Fruit fly (Drosophila melanogaster) whole organism, embryonic: ENCODE measurements around the gene CG3625.

Experiments
- Antp ChIP-seq: fragments of 200-800 bp; sonication (Bioruptor generic); optimal IDR thresholded peaks from 3 replicates; lab custom pipeline; 2016; ENCODE audit warnings: missing biosample characterization, missing genetic modification characterization
- Asciz ChIP-seq: fragments of 200-800 bp; sonication (Bioruptor generic); optimal IDR thresholded peaks from 2 replicates; lab custom pipeline; 2017; ENCODE audit warnings: missing biosample characterization, mild to moderate bottlenecking, missing genetic modification characterization, missing genetic modification reagents
- Atf3 ChIP-seq: fragments of 200-800 bp; sonication (Bioruptor generic); optimal IDR thresholded peaks from 3 replicates; lab custom pipeline; 2016; ENCODE audit warnings: missing biosample characterization, missing genetic modification characterization
- B-H1 ChIP-seq: fragments of 200-800 bp; sonication (Bioruptor generic); IDR thresholded peaks from 3 replicates; pipeline ENCODE4 v1.3.6; 2022; ENCODE audit warnings: missing biosample characterization, missing genetic modification characterization
- CG10209 ChIP-seq: fragments of 200-800 bp; sonication (Bioruptor generic); optimal IDR thresholded peaks from 3 replicates; lab custom pipeline; 2017; ENCODE audit warnings: missing biosample characterization, mild to moderate bottlenecking, missing genetic modification characterization, missing genetic modification reagents
- CG1024 ChIP-seq: fragments of 200-800 bp; sonication (Bioruptor generic); IDR thresholded peaks from 2 replicates; pipeline ENCODE4 v1.3.6; 2022; ENCODE audit warnings: missing biosample characterization, missing genetic modification characterization
- CG10321 ChIP-seq: fragments of 200-800 bp; sonication (Bioruptor generic); IDR thresholded peaks from 2 replicates; pipeline ENCODE4 v1.3.6; 2022; ENCODE audit warnings: missing biosample characterization, missing genetic modification characterization
- CG11093 ChIP-seq: fragments of 200-800 bp; sonication (Bioruptor generic); IDR thresholded peaks from 3 replicates; pipeline ENCODE4 v1.3.6; 2022; ENCODE audit warnings: missing biosample characterization, missing genetic modification characterization
- CG12299 ChIP-seq: fragments of 200-800 bp; sonication (Bioruptor generic); optimal IDR thresholded peaks from 2 replicates; lab custom pipeline; 2018; ENCODE audit warnings: missing biosample characterization, mild to moderate bottlenecking, missing genetic modification characterization
- CG1602 ChIP-seq: fragments of 200-800 bp; sonication (Bioruptor generic); optimal IDR thresholded peaks from 3 replicates; lab custom pipeline; 2016; ENCODE audit warnings: missing biosample characterization, missing genetic modification characterization
- CG17328 ChIP-seq: fragments of 200-800 bp; sonication (Bioruptor generic); IDR thresholded peaks from 2 replicates; pipeline ENCODE4 v1.3.6; 2022; ENCODE audit warnings: missing biosample characterization, missing genetic modification characterization
- CG17568 ChIP-seq: fragments of 200-800 bp; sonication (Bioruptor generic); optimal IDR thresholded peaks from 2 replicates; lab custom pipeline; 2018; ENCODE audit warnings: missing biosample characterization, mild to moderate bottlenecking, missing genetic modification characterization, moderate library complexity
- CG18262 ChIP-seq: fragments of 200-800 bp; optimal IDR thresholded peaks from 3 replicates; lab custom pipeline; 2019; ENCODE audit warnings: missing biosample characterization, mild to moderate bottlenecking, missing genetic modification characterization, moderate library complexity
- CG18619 ChIP-seq: fragments of 200-800 bp; sonication (Bioruptor generic); optimal IDR thresholded peaks from 3 replicates; lab custom pipeline; 2017; ENCODE audit warnings: missing biosample characterization, mild to moderate bottlenecking, missing genetic modification characterization
- CG32532 ChIP-seq: fragments of 200-800 bp; sonication (Bioruptor generic); IDR thresholded peaks from 2 replicates; pipeline ENCODE4 v1.3.6; 2022; ENCODE audit warnings: missing biosample characterization, missing genetic modification characterization
- CG3407 ChIP-seq: fragments of 200-800 bp; sonication (Bioruptor generic); optimal IDR thresholded peaks from 2 replicates; lab custom pipeline; 2018; ENCODE audit warnings: missing biosample characterization, mild to moderate bottlenecking, missing genetic modification characterization
- CG4820 ChIP-seq: fragments of 200-800 bp; sonication (Bioruptor generic); optimal IDR thresholded peaks from 3 replicates; lab custom pipeline; 2016; ENCODE audit warnings: missing biosample characterization, missing genetic modification characterization
- CG6175 ChIP-seq: fragments of 200-800 bp; sonication (Bioruptor generic); IDR thresholded peaks from 3 replicates; pipeline ENCODE4 v1.3.6; 2022; ENCODE audit warnings: missing biosample characterization, missing genetic modification characterization
- CG6683 ChIP-seq: fragments of 200-800 bp; sonication (Bioruptor generic); optimal IDR thresholded peaks from 2 replicates; lab custom pipeline; 2017; ENCODE audit warnings: missing biosample characterization, mild to moderate bottlenecking, missing genetic modification characterization, missing genetic modification reagents
- CG6791 ChIP-seq: fragments of 200-800 bp; sonication (Bioruptor generic); IDR thresholded peaks from 3 replicates; pipeline ENCODE4 v1.3.6; 2022; ENCODE audit warnings: missing biosample characterization, missing genetic modification characterization; ENCODE audit not compliant: partially characterized antibody
- CG7271 ChIP-seq: fragments of 200-800 bp; sonication (Bioruptor generic); optimal IDR thresholded peaks from 2 replicates; lab custom pipeline; 2018; ENCODE audit warnings: missing biosample characterization, mild to moderate bottlenecking, missing genetic modification characterization, moderate library complexity
- CG8388 ChIP-seq: fragments of 200-800 bp; sonication (Bioruptor generic); optimal IDR thresholded peaks from 2 replicates; lab custom pipeline; 2019; ENCODE audit warnings: missing biosample characterization, mild to moderate bottlenecking, missing genetic modification characterization, moderate library complexity
- Deaf1 ChIP-seq: fragments of 200-800 bp; optimal IDR thresholded peaks from 3 replicates; lab custom pipeline; 2019; ENCODE audit warnings: missing biosample characterization, mild to moderate bottlenecking, missing genetic modification characterization, moderate library complexity
- Dip2 ChIP-seq: fragments of 200-800 bp; sonication (Bioruptor generic); IDR thresholded peaks from 2 replicates; pipeline ENCODE4 v1.3.6; 2022; ENCODE audit warnings: missing biosample characterization, missing genetic modification characterization
- ERR ChIP-seq: fragments of 200-800 bp; sonication (Bioruptor generic); optimal IDR thresholded peaks from 2 replicates; lab custom pipeline; 2016; ENCODE audit warnings: missing biosample characterization, missing genetic modification characterization
- H15 ChIP-seq: fragments of 200-800 bp; sonication (Bioruptor generic); IDR thresholded peaks from 3 replicates; pipeline ENCODE4 v1.3.6; 2022; ENCODE audit warnings: missing biosample characterization, missing genetic modification characterization
- HHEX ChIP-seq: fragments of 200-800 bp; sonication (Bioruptor generic); optimal IDR thresholded peaks from 3 replicates; lab custom pipeline; 2017; ENCODE audit warnings: missing biosample characterization, mild to moderate bottlenecking, missing genetic modification characterization, missing genetic modification reagents
- Neu2 ChIP-seq: fragments of 200-800 bp; sonication (Bioruptor generic); optimal IDR thresholded peaks from 3 replicates; lab custom pipeline; 2016; ENCODE audit warnings: missing biosample characterization, missing genetic modification characterization, borderline replicate concordance
- Oaz ChIP-seq: fragments of 200-800 bp; sonication (Bioruptor generic); IDR thresholded peaks from 2 replicates; pipeline ENCODE4 v1.3.6; 2022; ENCODE audit warnings: missing biosample characterization, missing genetic modification characterization
- Ssrp ChIP-seq: fragments of 200-800 bp; sonication (Bioruptor generic); optimal IDR thresholded peaks from 2 replicates; lab custom pipeline; 2018; ENCODE audit warnings: missing biosample characterization, mild to moderate bottlenecking, missing genetic modification characterization, moderate library complexity
- Taf1 ChIP-seq: fragments of 200-800 bp; sonication (Bioruptor generic); IDR thresholded peaks from 2 replicates; pipeline ENCODE4 v1.3.6; 2022; ENCODE audit warnings: missing biosample characterization, missing genetic modification characterization
- Xrp1 ChIP-seq: fragments of 200-800 bp; sonication (Bioruptor generic); IDR thresholded peaks from 2 replicates; pipeline ENCODE4 v1.3.6; 2022; ENCODE audit warnings: missing biosample characterization, missing genetic modification characterization
- ab ChIP-seq: fragments of 200-800 bp; sonication (Bioruptor generic); optimal IDR thresholded peaks from 2 replicates; lab custom pipeline; 2016; ENCODE audit warnings: missing biosample characterization, missing genetic modification characterization
- ara ChIP-seq: fragments of 200-800 bp; sonication (Bioruptor generic); IDR thresholded peaks from 2 replicates; pipeline ENCODE4 v1.3.6; 2022; ENCODE audit warnings: missing biosample characterization, missing genetic modification characterization
- ato ChIP-seq: fragments of 200-800 bp; sonication (Bioruptor generic); IDR thresholded peaks from 2 replicates; pipeline ENCODE4 v1.3.6; 2022; ENCODE audit warnings: missing biosample characterization, missing genetic modification characterization; ENCODE audit not compliant: partially characterized antibody
- bcd ChIP-seq: fragments of 200-800 bp; sonication (Bioruptor generic); optimal IDR thresholded peaks from 2 replicates; lab custom pipeline; 2017; ENCODE audit warnings: missing biosample characterization, mild to moderate bottlenecking, missing genetic modification characterization
- dan ChIP-seq: fragments of 200-800 bp; sonication (Bioruptor generic); IDR thresholded peaks from 2 replicates; pipeline ENCODE4 v1.3.6; 2022; ENCODE audit warnings: missing biosample characterization, missing genetic modification characterization
- emc ChIP-seq: fragments of 200-800 bp; sonication (Bioruptor generic); optimal IDR thresholded peaks from 2 replicates; lab custom pipeline; 2016; ENCODE audit warnings: missing biosample characterization, missing genetic modification characterization
- fd3F ChIP-seq: fragments of 200-800 bp; sonication (Bioruptor generic); optimal IDR thresholded peaks from 2 replicates; lab custom pipeline; 2018; ENCODE audit warnings: missing biosample characterization, mild to moderate bottlenecking, missing genetic modification characterization, moderate library complexity
- ftz-f1 ChIP-seq: fragments of 200-800 bp; sonication (Bioruptor generic); optimal IDR thresholded peaks from 2 replicates; lab custom pipeline; 2016; ENCODE audit warnings: missing biosample characterization, missing genetic modification characterization
- gce ChIP-seq: fragments of 200-800 bp; sonication (Bioruptor generic); IDR thresholded peaks from 3 replicates; pipeline ENCODE4 v1.3.6; 2022; ENCODE audit warnings: missing biosample characterization, missing genetic modification characterization
- gsb ChIP-seq: fragments of 200-800 bp; sonication (Bioruptor generic); IDR thresholded peaks from 2 replicates; pipeline ENCODE4 v1.3.6; 2022; ENCODE audit warnings: missing biosample characterization, missing genetic modification characterization
- hth ChIP-seq: fragments of >200 bp; optimal IDR thresholded peaks from 2 replicates; lab custom pipeline; 2017; ENCODE audit warnings: inconsistent platforms
- lola ChIP-seq, 3 experiments: fragments of >200 bp in 2 of 3; fragments of 200-800 bp in 1 of 3; sonication (Bioruptor generic) in 1 of 3; optimal IDR thresholded peaks; 2 replicates each; lab custom pipeline; 2017 to 2019; ENCODE audit warnings: missing biosample characterization in 3 of 3, missing genetic modification characterization in 3 of 3, mild to moderate bottlenecking in 1 of 3, moderate library complexity in 1 of 3
- pb ChIP-seq: fragments of 200-800 bp; sonication (Bioruptor generic); optimal IDR thresholded peaks from 3 replicates; lab custom pipeline; 2016; ENCODE audit warnings: missing biosample characterization, missing genetic modification characterization
- run ChIP-seq: fragments of 200-800 bp; sonication (Bioruptor generic); optimal IDR thresholded peaks from 3 replicates; lab custom pipeline; 2018; ENCODE audit warnings: missing biosample characterization, mild to moderate bottlenecking, missing genetic modification characterization
- tio ChIP-seq: fragments of 200-800 bp; sonication (Bioruptor generic); optimal IDR thresholded peaks from 2 replicates; lab custom pipeline; 2017; ENCODE audit warnings: missing biosample characterization, missing genetic modification characterization, inconsistent platforms
- tna ChIP-seq: fragments of 200-800 bp; sonication (Bioruptor generic); IDR thresholded peaks from 2 replicates; pipeline ENCODE4 v1.3.6; 2022; ENCODE audit warnings: missing biosample characterization, missing genetic modification characterization; ENCODE audit not compliant: partially characterized antibody
- tup ChIP-seq: fragments of 200-800 bp; sonication (Bioruptor generic); optimal IDR thresholded peaks from 2 replicates; lab custom pipeline; 2016; ENCODE audit warnings: missing biosample characterization, mild to moderate bottlenecking, missing genetic modification characterization, moderate library complexity
- wek ChIP-seq: fragments of 200-800 bp; sonication (Bioruptor generic); optimal IDR thresholded peaks from 3 replicates; lab custom pipeline; 2018; ENCODE audit warnings: missing biosample characterization, mild to moderate bottlenecking, missing genetic modification characterization, moderate library complexity
- zfh2 ChIP-seq: fragments of 200-800 bp; sonication (Bioruptor generic); optimal IDR thresholded peaks from 2 replicates; lab custom pipeline; 2016; ENCODE audit warnings: missing biosample characterization, missing genetic modification characterization

CG3625 gene

dm6 chr2L:286421-286820 lies 5.2 kb downstream of the CG3625 start (continued):
- no peak for TF ChIP-seq CG1602 (GFP tag; lab: Kevin White, UChicago)
- TF ChIP-seq ara (GFP tag; lab: Robert Waterston, UW), result no peak; the same call in 1 of the 2 replicates
- TF ChIP-seq ato (GFP tag; lab: Robert Waterston, UW), result no peak
- TF ChIP-seq CG18619, result peak; percentile 55
- no peak for TF ChIP-seq CG6791 (GFP tag; lab: Robert Waterston, UW)
- TF ChIP-seq Dip2 (GFP tag; lab: Robert Waterston, UW), result no peak
- peak; percentile 11; the same call in 1 of the 3 replicates for TF ChIP-seq gce (GFP tag; lab: Robert Waterston, UW)
- peak; percentile 47 for TF ChIP-seq HHEX (GFP tag; lab: Kevin White, UChicago)
- no peak for TF ChIP-seq Oaz
- TF ChIP-seq CG8388 (GFP tag; lab: Kevin White, UChicago), result no peak
- peak; percentile 75 for TF ChIP-seq Taf1 (GFP tag; lab: Robert Waterston, UW)
- peak; percentile 39 for TF ChIP-seq tup (GFP tag; lab: Kevin White, UChicago)
- no peak for TF ChIP-seq CG7271
- TF ChIP-seq lola (GFP tag; optimal IDR thresholded peaks at IDR 0.05; lab: Kevin White, UChicago), result no peak
- peak; percentile 4 for TF ChIP-seq fd3F (GFP tag; lab: Kevin White, UChicago)
- TF ChIP-seq Deaf1, result peak; percentile 49
- TF ChIP-seq Asciz, result no peak
- TF ChIP-seq Neu2 (GFP tag; lab: Kevin White, UChicago), result no peak
- peak; percentile 86 for TF ChIP-seq Antp
- TF ChIP-seq hth (lab: Kevin White, UChicago), result no peak
- no peak for TF ChIP-seq emc (GFP tag; lab: Kevin White, UChicago)
- peak; percentile 32 for TF ChIP-seq CG6683 (GFP tag; lab: Kevin White, UChicago)
- TF ChIP-seq CG32532 (GFP tag; lab: Robert Waterston, UW), result peak; percentile 84
- peak; percentile 37 for TF ChIP-seq CG17568 (GFP tag; lab: Kevin White, UChicago)
- TF ChIP-seq Ssrp (tag; lab: Kevin White, UChicago), result peak; percentile 10
- TF ChIP-seq CG1024 (GFP tag; lab: Robert Waterston, UW), result no peak
- peak; percentile 57; the same call in 2 of the 3 replicates for TF ChIP-seq B-H1
- no peak for TF ChIP-seq CG3407 (GFP tag; lab: Kevin White, UChicago)
- no peak for TF ChIP-seq ftz-f1 (GFP tag; lab: Kevin White, UChicago)
- TF ChIP-seq ERR (GFP tag; lab: Kevin White, UChicago), result peak; percentile 60
- TF ChIP-seq CG18262, result peak; percentile 26
- TF ChIP-seq zfh2 (GFP tag; lab: Kevin White, UChicago), result peak; percentile 62
- TF ChIP-seq bcd, result peak; percentile 56
- TF ChIP-seq wek, result no peak
- no peak for TF ChIP-seq Atf3 (GFP tag; lab: Kevin White, UChicago)
- TF ChIP-seq Xrp1 (GFP tag; lab: Robert Waterston, UW), result peak; percentile 67
- TF ChIP-seq pb (GFP tag; lab: Kevin White, UChicago), result peak; percentile 15
- TF ChIP-seq tio (GFP tag; lab: Kevin White, UChicago), result no peak
- TF ChIP-seq CG4820 (GFP tag; lab: Kevin White, UChicago), result peak; percentile 37
- TF ChIP-seq CG10321 (GFP tag; lab: Robert Waterston, UW), result peak; percentile 38; the same call in 1 of the 2 replicates
- no peak for TF ChIP-seq dan (GFP tag; lab: Robert Waterston, UW)
- TF ChIP-seq run (tag; lab: Kevin White, UChicago), result peak; percentile 42
- peak; percentile 72 for TF ChIP-seq gsb (GFP tag; lab: Robert Waterston, UW)
- TF ChIP-seq CG12299, result peak; percentile 10
- TF ChIP-seq CG10209, result peak; percentile 55
- TF ChIP-seq CG6175 (GFP tag; lab: Robert Waterston, UW), result 0 out of 3 replicates have a peak, but pooled peaks have one; percentile 40
- no peak for TF ChIP-seq tna (GFP tag; lab: Robert Waterston, UW)
- peak; percentile 37 for TF ChIP-seq ab (GFP tag; lab: Kevin White, UChicago)
- peak; percentile 61 for TF ChIP-seq CG17328 (GFP tag; lab: Robert Waterston, UW)
- TF ChIP-seq H15 (GFP tag; lab: Robert Waterston, UW), result peak; percentile 62; the same call in 2 of the 3 replicates
- TF ChIP-seq CG11093, result peak; percentile 43; the same call in 1 of the 3 replicates
